1 fruit fly cellular context compared by ENCODE assay signal in the genomic region with DNA sequence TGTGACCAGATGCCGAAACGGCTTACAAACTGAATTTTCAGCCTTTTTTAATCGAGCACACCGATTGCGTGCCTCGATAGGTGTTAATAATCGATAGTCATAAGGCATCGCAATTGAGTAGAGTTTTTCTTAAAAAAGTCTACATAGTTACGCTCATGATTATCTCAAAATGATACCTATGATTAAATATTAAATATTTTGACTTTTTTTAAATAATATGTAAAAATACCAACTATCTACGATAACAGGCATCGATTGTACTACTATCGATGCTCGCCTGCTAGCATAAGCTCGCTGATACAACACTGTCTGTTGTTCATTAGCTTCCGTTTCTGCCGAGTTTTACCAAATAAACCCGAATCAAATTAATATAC.
TF ChIP-seq lines count a peak whose summit lies in the region.

No protein-coding gene starts in this region.

TF ChIP-seq in whole organism, embryonic, 481 proteins besides CTCF, POLR2A, EP300 and RAD21 (continued from another document and continues in another):
- TF ChIP-seq Dll (GFP tag; IDR thresholded peaks at IDR 0.05; lab: Robert Waterston, UW; ENCODE audit: partially characterized antibody) (peak; percentile 96), CG16813 (GFP tag; IDR thresholded peaks at IDR 0.05; lab: Robert Waterston, UW; ENCODE audit: partially characterized antibody) (peak; percentile 84), gfzf (GFP tag; optimal IDR thresholded peaks at IDR 0.05; lab: Kevin White, UChicago) (peak; percentile 73), Asciz (GFP tag; optimal IDR thresholded peaks at IDR 0.05; lab: Kevin White, UChicago) (peak; percentile 15), nmo (GFP tag; optimal IDR thresholded peaks at IDR 0.05; lab: Kevin White, UChicago) (peak; percentile 51), phol (tag; optimal IDR thresholded peaks at IDR 0.05; lab: Kevin White, UChicago) (peak; percentile 66), CG11085 (GFP tag; IDR thresholded peaks at IDR 0.05; lab: Robert Waterston, UW) (peak; percentile 70), CG4730 (GFP tag; IDR thresholded peaks at IDR 0.05; lab: Robert Waterston, UW) (0 out of 2 replicates have a peak, but pooled peaks have one; percentile 14), CG12219 (GFP tag; optimal IDR thresholded peaks at IDR 0.05; lab: Kevin White, UChicago) (peak; percentile 51), cwo (GFP tag; optimal IDR thresholded peaks at IDR 0.05; lab: Kevin White, UChicago) (no peak), hbn (GFP tag; IDR thresholded peaks at IDR 0.05; lab: Robert Waterston, UW; ENCODE audit: partially characterized antibody) (peak; percentile 79), Opbp (GFP tag; IDR thresholded peaks at IDR 0.05; lab: Robert Waterston, UW; ENCODE audit: partially characterized antibody) (peak; percentile 73), grn (GFP tag; optimal IDR thresholded peaks at IDR 0.05; lab: Kevin White, UChicago) (no peak), ATbp (GFP tag; optimal IDR thresholded peaks at IDR 0.05; lab: Kevin White, UChicago) (peak; percentile 0), ken (GFP tag; IDR thresholded peaks at IDR 0.05; lab: Robert Waterston, UW) (no peak), CG13424 (tag; optimal IDR thresholded peaks at IDR 0.05; lab: Kevin White, UChicago) (no peak), pfk (GFP tag; optimal IDR thresholded peaks at IDR 0.05; lab: Kevin White, UChicago) (no peak), Abd-B (GFP tag; optimal IDR thresholded peaks at IDR 0.05; lab: Kevin White, UChicago) (no peak), BtbVII (GFP tag; optimal IDR thresholded peaks at IDR 0.05; lab: Kevin White, UChicago) (peak; percentile 61), lov (optimal IDR thresholded peaks at IDR 0.05; lab: Kevin White, UChicago) (no peak), lov (GFP tag; IDR thresholded peaks at IDR 0.05; lab: Robert Waterston, UW) (no peak), CG1233 (GFP tag; optimal IDR thresholded peaks at IDR 0.05; lab: Kevin White, UChicago) (peak; percentile 62), CG32772 (GFP tag; IDR thresholded peaks at IDR 0.05; lab: Robert Waterston, UW) (0 out of 2 replicates have a peak, but pooled peaks have one; percentile 5), unc-4 (GFP tag; IDR thresholded peaks at IDR 0.05; lab: Robert Waterston, UW; ENCODE audit: partially characterized antibody) (peak; percentile 90), ind (GFP tag; optimal IDR thresholded peaks at IDR 0.05; lab: Kevin White, UChicago) (no peak), CG11398 (GFP tag; optimal IDR thresholded peaks at IDR 0.05; lab: Kevin White, UChicago) (no peak), Sox102F (GFP tag; optimal IDR thresholded peaks at IDR 0.05; lab: Kevin White, UChicago) (no peak), dimm (GFP tag; IDR thresholded peaks at IDR 0.05; lab: Robert Waterston, UW) (no peak), CG4707 (GFP tag; optimal IDR thresholded peaks at IDR 0.05; lab: Kevin White, UChicago) (peak; percentile 6), Ssrp (tag; optimal IDR thresholded peaks at IDR 0.05; lab: Kevin White, UChicago) (no peak), C15 (GFP tag; IDR thresholded peaks at IDR 0.05; lab: Robert Waterston, UW) (0 out of 3 replicates have a peak, but pooled peaks have one; percentile 23), CG7839 (tag; optimal IDR thresholded peaks at IDR 0.05; lab: Kevin White, UChicago) (peak; percentile 56), CG2129 (GFP tag; IDR thresholded peaks at IDR 0.05; lab: Robert Waterston, UW; ENCODE audit: partially characterized antibody) (peak; percentile 43), Hr39 (optimal IDR thresholded peaks at IDR 0.05; lab: Kevin White, UChicago) (no peak), CG18011 (GFP tag; optimal IDR thresholded peaks at IDR 0.05; lab: Kevin White, UChicago) (peak; percentile 97), CG11247 (GFP tag; IDR thresholded peaks at IDR 0.05; lab: Robert Waterston, UW) (peak; percentile 53; the same call in 1 of the 2 replicates), CG9932 (GFP tag; IDR thresholded peaks at IDR 0.05; lab: Robert Waterston, UW) (peak; percentile 66), Fer2 (tag; optimal IDR thresholded peaks at IDR 0.05; lab: Kevin White, UChicago) (peak; percentile 32), Mrtf (GFP tag; IDR thresholded peaks at IDR 0.05; lab: Robert Waterston, UW) (0 out of 3 replicates have a peak, but pooled peaks have one; percentile 48), CG12104 (GFP tag; optimal IDR thresholded peaks at IDR 0.05; lab: Kevin White, UChicago) (peak; percentile 35), CG11723 (GFP tag; optimal IDR thresholded peaks at IDR 0.05; lab: Kevin White, UChicago) (no peak), tll (GFP tag; optimal IDR thresholded peaks at IDR 0.05; lab: Kevin White, UChicago) (no peak), Xbp1 (GFP tag; optimal IDR thresholded peaks at IDR 0.05; lab: Kevin White, UChicago) (peak; percentile 23), CG4617 (GFP tag; optimal IDR thresholded peaks at IDR 0.05; lab: Kevin White, UChicago; ENCODE audit: borderline replicate concordance) (peak; percentile 36), Doc2 (GFP tag; IDR thresholded peaks at IDR 0.05; lab: Robert Waterston, UW) (no peak), CG13123 (GFP tag; optimal IDR thresholded peaks at IDR 0.05; lab: Kevin White, UChicago) (no peak), B-H1 (GFP tag; IDR thresholded peaks at IDR 0.05; lab: Robert Waterston, UW) (no peak), CG15479 (GFP tag; optimal IDR thresholded peaks at IDR 0.05; lab: Kevin White, UChicago) (peak; percentile 8), run (tag; optimal IDR thresholded peaks at IDR 0.05; lab: Kevin White, UChicago) (no peak), CG17186 (GFP tag; optimal IDR thresholded peaks at IDR 0.05; lab: Kevin White, UChicago) (peak; percentile 3), CG43689 (GFP tag; IDR thresholded peaks at IDR 0.05; lab: Robert Waterston, UW) (no peak), CG7372 (GFP tag; IDR thresholded peaks at IDR 0.05; lab: Robert Waterston, UW) (0 out of 2 replicates have a peak, but pooled peaks have one; percentile 24), CG7987 (GFP tag; optimal IDR thresholded peaks at IDR 0.05; lab: Kevin White, UChicago) (peak; percentile 21), Bgb (GFP tag; IDR thresholded peaks at IDR 0.05; lab: Robert Waterston, UW; ENCODE audit: partially characterized antibody) (no peak; the same call in 1 of the 2 replicates), caup (GFP tag; optimal IDR thresholded peaks at IDR 0.05; lab: Kevin White, UChicago; ENCODE audit: severe bottlenecking) (peak; percentile 67), zfh1 (GFP tag; IDR thresholded peaks at IDR 0.05; lab: Robert Waterston, UW) (peak; percentile 48; the same call in 2 of the 3 replicates), crc (GFP tag; optimal IDR thresholded peaks at IDR 0.05; lab: Kevin White, UChicago) (no peak), tna (GFP tag; IDR thresholded peaks at IDR 0.05; lab: Robert Waterston, UW; ENCODE audit: partially characterized antibody) (peak; percentile 77), Dref (GFP tag; IDR thresholded peaks at IDR 0.05; lab: Robert Waterston, UW) (peak; percentile 88), CG17829 (tag; optimal IDR thresholded peaks at IDR 0.05; lab: Kevin White, UChicago) (peak; percentile 46), CG3163 (GFP tag; optimal IDR thresholded peaks at IDR 0.05; lab: Kevin White, UChicago) (no peak), CG34376 (GFP tag; optimal IDR thresholded peaks at IDR 0.05; lab: Kevin White, UChicago) (peak; percentile 34), ci (GFP tag; IDR thresholded peaks at IDR 0.05; lab: Robert Waterston, UW) (peak; percentile 78), Taf1 (GFP tag; IDR thresholded peaks at IDR 0.05; lab: Robert Waterston, UW) (no peak; the same call in 1 of the 2 replicates), trh (GFP tag; optimal IDR thresholded peaks at IDR 0.05; lab: Kevin White, UChicago) (no peak), Fer3 (tag; optimal IDR thresholded peaks at IDR 0.05; lab: Kevin White, UChicago) (peak; percentile 62), CG16863 (GFP tag; optimal IDR thresholded peaks at IDR 0.05; lab: Kevin White, UChicago) (peak; percentile 99), tup (GFP tag; optimal IDR thresholded peaks at IDR 0.05; lab: Kevin White, UChicago) (no peak), onecut (GFP tag; IDR thresholded peaks at IDR 0.05; lab: Robert Waterston, UW) (0 out of 2 replicates have a peak, but pooled peaks have one; percentile 41), CG9437 (GFP tag; optimal IDR thresholded peaks at IDR 0.05; lab: Kevin White, UChicago) (peak; percentile 11), Sox100B (GFP tag; optimal IDR thresholded peaks at IDR 0.05; lab: Kevin White, UChicago) (peak; percentile 60), hkb (optimal IDR thresholded peaks at IDR 0.05; lab: Kevin White, UChicago) (no peak), hkb (GFP tag; IDR thresholded peaks at IDR 0.05; lab: Robert Waterston, UW) (no peak), nau (GFP tag; optimal IDR thresholded peaks at IDR 0.05; lab: Kevin White, UChicago) (peak; percentile 35), Med (GFP tag; lab: Kevin White, UChicago) (peak; percentile 46), CG17328 (GFP tag; IDR thresholded peaks at IDR 0.05; lab: Robert Waterston, UW) (no peak), ac (GFP tag; optimal IDR thresholded peaks at IDR 0.05; lab: Kevin White, UChicago) (no peak), HLH3B (GFP tag; IDR thresholded peaks at IDR 0.05; lab: Robert Waterston, UW) (0 out of 2 replicates have a peak, but pooled peaks have one; percentile 19), sna (GFP tag; IDR thresholded peaks at IDR 0.05; lab: Robert Waterston, UW; ENCODE audit: partially characterized antibody) (peak; percentile 94), BEAF-32 (GFP tag; optimal IDR thresholded peaks at IDR 0.05; lab: Kevin White, UChicago) (peak; percentile 75), D19B (GFP tag; optimal IDR thresholded peaks at IDR 0.05; lab: Kevin White, UChicago) (peak; percentile 38), nerfin-1 (tag; optimal IDR thresholded peaks at IDR 0.05; lab: Kevin White, UChicago) (peak; percentile 37), CG33557 (GFP tag; optimal IDR thresholded peaks at IDR 0.05; lab: Kevin White, UChicago) (peak; percentile 22), Hr51 (GFP tag; optimal IDR thresholded peaks at IDR 0.05; lab: Kevin White, UChicago) (peak in 1 of 2 experiments; percentile 7), CG34224 (GFP tag; IDR thresholded peaks at IDR 0.05; lab: Robert Waterston, UW; ENCODE audit: partially characterized antibody) (peak; percentile 80), Deaf1 (tag; optimal IDR thresholded peaks at IDR 0.05; lab: Kevin White, UChicago) (peak; percentile 23), CG7963 (GFP tag; IDR thresholded peaks at IDR 0.05; lab: Robert Waterston, UW; ENCODE audit: partially characterized antibody) (peak; percentile 69; the same call in 2 of the 3 replicates), CG14860 (GFP tag; IDR thresholded peaks at IDR 0.05; lab: Robert Waterston, UW; ENCODE audit: partially characterized antibody) (peak; percentile 94), CG8089 (GFP tag; optimal IDR thresholded peaks at IDR 0.05; lab: Kevin White, UChicago) (no peak), unpg (GFP tag; optimal IDR thresholded peaks at IDR 0.05; lab: Kevin White, UChicago) (peak; percentile 24), CG1792 (GFP tag; optimal IDR thresholded peaks at IDR 0.05; lab: Kevin White, UChicago) (no peak), CG4328 (GFP tag; optimal IDR thresholded peaks at IDR 0.05; lab: Kevin White, UChicago) (peak; percentile 59), otp (GFP tag; IDR thresholded peaks at IDR 0.05; lab: Robert Waterston, UW) (peak; percentile 77; the same call in 2 of the 3 replicates), Doc3 (GFP tag; IDR thresholded peaks at IDR 0.05; lab: Robert Waterston, UW; ENCODE audit: partially characterized antibody) (peak; percentile 82), amos (GFP tag; IDR thresholded peaks at IDR 0.05; lab: Robert Waterston, UW; ENCODE audit: partially characterized antibody) (peak; percentile 66), CG34422 (GFP tag; IDR thresholded peaks at IDR 0.05; lab: Robert Waterston, UW) (peak; percentile 33; the same call in 2 of the 3 replicates), CG15269 (tag; optimal IDR thresholded peaks at IDR 0.05; lab: Kevin White, UChicago) (peak; percentile 45), CG2120 (GFP tag; optimal IDR thresholded peaks at IDR 0.05; lab: Kevin White, UChicago) (no peak), CG13287 (GFP tag; IDR thresholded peaks at IDR 0.05; lab: Robert Waterston, UW; ENCODE audit: partially characterized antibody) (peak; percentile 89), CG8765 (GFP tag; IDR thresholded peaks at IDR 0.05; lab: Robert Waterston, UW) (no peak), CG9727 (GFP tag; optimal IDR thresholded peaks at IDR 0.05; lab: Kevin White, UChicago) (peak; percentile 21), Meics (GFP tag; optimal IDR thresholded peaks at IDR 0.05; lab: Kevin White, UChicago) (peak; percentile 65), prd (optimal IDR thresholded peaks at IDR 0.05; lab: Kevin White, UChicago) (no peak), prd (GFP tag; IDR thresholded peaks at IDR 0.05; lab: Robert Waterston, UW) (0 out of 3 replicates have a peak, but pooled peaks have one; percentile 19), tin (GFP tag; optimal IDR thresholded peaks at IDR 0.05; lab: Kevin White, UChicago) (no peak), CG7745 (tag; optimal IDR thresholded peaks at IDR 0.05; lab: Kevin White, UChicago) (no peak), ssp (GFP tag; IDR thresholded peaks at IDR 0.05; lab: Robert Waterston, UW) (0 out of 2 replicates have a peak, but pooled peaks have one; percentile 22), CG10565 (GFP tag; optimal IDR thresholded peaks at IDR 0.05; lab: Kevin White, UChicago) (no peak), sob (GFP tag; IDR thresholded peaks at IDR 0.05; lab: Robert Waterston, UW) (peak; percentile 70), CG17568 (GFP tag; optimal IDR thresholded peaks at IDR 0.05; lab: Kevin White, UChicago) (no peak), CG3995 (GFP tag; optimal IDR thresholded peaks at IDR 0.05; lab: Kevin White, UChicago) (peak; percentile 37), croc (GFP tag; conservative IDR thresholded peaks at IDR 0.05; lab: Robert Waterston, UW) (peak; percentile 15; the same call in 1 of the 3 replicates), CG4404 (GFP tag; IDR thresholded peaks at IDR 0.05; lab: Robert Waterston, UW) (no peak), vvl (GFP tag; IDR thresholded peaks at IDR 0.05; lab: Robert Waterston, UW) (peak; percentile 54), CG13296 (GFP tag; optimal IDR thresholded peaks at IDR 0.05; lab: Kevin White, UChicago) (peak; percentile 49), Ada2b (GFP tag; IDR thresholded peaks at IDR 0.05; lab: Robert Waterston, UW) (no peak), CG12659 (GFP tag; optimal IDR thresholded peaks at IDR 0.05; lab: Kevin White, UChicago) (peak; percentile 70), kay (GFP tag; optimal IDR thresholded peaks at IDR 0.05; lab: Kevin White, UChicago) (no peak), MBD-R2 (GFP tag; IDR thresholded peaks at IDR 0.05; lab: Robert Waterston, UW) (peak; percentile 91), CG11504 (tag; optimal IDR thresholded peaks at IDR 0.05; lab: Kevin White, UChicago) (peak; percentile 55), CG13894 (tag; optimal IDR thresholded peaks at IDR 0.05; lab: Kevin White, UChicago) (peak; percentile 52), so (GFP tag; IDR thresholded peaks at IDR 0.05; lab: Robert Waterston, UW) (no peak)
